Worm (Caenorhabditis elegans) whole organism, early embryonic: Measurements from ENCODE around the gene srh-79.

ENCODE experiments used
- B0310.2 ChIP-seq: sonication (generic microtip); optimal IDR thresholded peaks from 2 replicates; lab custom pipeline; 2016; ENCODE audit warnings: mild to moderate bottlenecking, missing genetic modification characterization, missing compliant biosample characterization
- F13C5.2 ChIP-seq: sonication (generic microtip); optimal IDR thresholded peaks from 2 replicates; lab custom pipeline; 2017; ENCODE audit warnings: mild to moderate bottlenecking, missing genetic modification characterization, inconsistent platforms, missing compliant biosample characterization
- aly-1 ChIP-seq: sonication (generic microtip); optimal IDR thresholded peaks from 2 replicates; lab custom pipeline; 2016; ENCODE audit warnings: missing genetic modification characterization, missing compliant biosample characterization
- ama-1 ChIP-seq: fragments of 150-350 bp; optimal IDR thresholded peaks from 2 replicates; lab custom pipeline; 2014
- ceh-13 ChIP-seq: fragments of 200-800 bp; sonication (Bioruptor generic); optimal IDR thresholded peaks from 2 replicates; lab custom pipeline; 2018; ENCODE audit warnings: mild to moderate bottlenecking, missing genetic modification characterization, missing compliant biosample characterization
- ceh-36 ChIP-seq: sonication (generic microtip); optimal IDR thresholded peaks from 2 replicates; lab custom pipeline; 2016; ENCODE audit warnings: missing genetic modification characterization, inconsistent platforms, missing compliant biosample characterization
- ets-7 ChIP-seq: sonication (generic microtip); optimal IDR thresholded peaks from 2 replicates; lab custom pipeline; 2016; ENCODE audit warnings: missing genotype, missing genetic modification characterization, missing compliant biosample characterization
- flt-1 ChIP-seq: fragments of 200-800 bp; sonication (Bioruptor generic); IDR thresholded peaks from 2 replicates; pipeline ENCODE4 v1.3.6; 2022; ENCODE audit warnings: missing genetic modification characterization, missing compliant biosample characterization
- hmbx-1 ChIP-seq: sonication (generic microtip); optimal IDR thresholded peaks from 2 replicates; lab custom pipeline; 2016; ENCODE audit warnings: mild to moderate bottlenecking, missing genetic modification characterization, missing compliant biosample characterization
- hmg-4 ChIP-seq: fragments of 200-800 bp; sonication (Bioruptor generic); optimal IDR thresholded peaks from 2 replicates; lab custom pipeline; 2018; ENCODE audit warnings: mild to moderate bottlenecking, missing genetic modification characterization, missing compliant biosample characterization
- hnd-1 ChIP-seq: sonication (generic microtip); optimal IDR thresholded peaks from 2 replicates; lab custom pipeline; 2016; ENCODE audit warnings: missing genetic modification characterization, missing compliant biosample characterization
- pes-1 ChIP-seq: fragments of 200-800 bp; sonication (Bioruptor generic); IDR thresholded peaks from 2 replicates; pipeline ENCODE4 v1.3.6; 2022; ENCODE audit warnings: missing genetic modification reagents, missing genetic modification characterization, missing compliant biosample characterization
- scrt-1 ChIP-seq: fragments of 200-800 bp; sonication (Bioruptor generic); IDR thresholded peaks from 2 replicates; pipeline ENCODE4 v1.3.6; 2022; ENCODE audit warnings: missing genetic modification characterization, missing compliant biosample characterization
- sea-1 ChIP-seq: fragments of 200-800 bp; sonication (Bioruptor generic); conservative IDR thresholded peaks from 2 replicates; pipeline ENCODE4 v1.3.6; 2022; ENCODE audit warnings: missing genetic modification characterization, missing compliant biosample characterization
- tbx-11 ChIP-seq: fragments of 200-800 bp; sonication (Bioruptor generic); IDR thresholded peaks from 2 replicates; pipeline ENCODE4 v1.3.6; 2022; ENCODE audit warnings: missing genetic modification characterization, missing compliant biosample characterization
- tbx-37 ChIP-seq: fragments of 200-800 bp; sonication (Bioruptor generic); conservative IDR thresholded peaks from 2 replicates; pipeline ENCODE4 v1.3.6; 2022; ENCODE audit warnings: missing genetic modification reagents, missing genetic modification characterization, missing compliant biosample characterization
- tra-4 ChIP-seq: sonication (generic microtip); optimal IDR thresholded peaks from 2 replicates; lab custom pipeline; 2017; ENCODE audit warnings: missing genetic modification characterization, missing compliant biosample characterization

srh-79 gene

DNA sequence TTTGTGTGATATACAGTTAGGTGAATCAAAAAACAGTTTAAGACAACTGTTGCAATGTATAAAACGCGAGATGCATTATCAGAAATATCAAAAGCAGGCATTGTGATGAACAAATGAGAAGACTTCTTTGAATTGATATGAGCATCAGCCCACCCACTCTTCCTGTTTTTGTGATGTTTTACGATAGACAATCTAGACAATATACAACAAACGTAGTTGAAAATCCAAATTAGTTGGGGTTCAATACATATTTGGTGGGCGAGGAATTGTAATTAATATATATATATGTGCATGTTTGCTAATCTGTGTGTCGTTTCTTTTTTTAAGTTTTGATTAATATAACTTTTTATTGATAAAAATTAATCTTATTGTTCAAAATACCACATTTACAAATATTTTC is 24.7 kb upstream of the srh-79 start, which contains the start of gene str-28:
Gene str-28 (minus strand): TSS at position 101 of the 400 bp plus-strand sequence.
- TF ChIP-seq tbx-11 (GFP tag; lab: Robert Waterston, UW), result no peak
- TF ChIP-seq scrt-1 (GFP tag; lab: Robert Waterston, UW), result no peak
- TF ChIP-seq hmbx-1, result no peak
- TF ChIP-seq hnd-1, result no peak
- TF ChIP-seq tbx-37, result no peak
- TF ChIP-seq ama-1 (lab: Kevin White, UChicago), result no peak
- no peak for TF ChIP-seq tra-4 (tag; lab: Kevin White, UChicago)
- TF ChIP-seq ceh-13, result no peak

DNA sequence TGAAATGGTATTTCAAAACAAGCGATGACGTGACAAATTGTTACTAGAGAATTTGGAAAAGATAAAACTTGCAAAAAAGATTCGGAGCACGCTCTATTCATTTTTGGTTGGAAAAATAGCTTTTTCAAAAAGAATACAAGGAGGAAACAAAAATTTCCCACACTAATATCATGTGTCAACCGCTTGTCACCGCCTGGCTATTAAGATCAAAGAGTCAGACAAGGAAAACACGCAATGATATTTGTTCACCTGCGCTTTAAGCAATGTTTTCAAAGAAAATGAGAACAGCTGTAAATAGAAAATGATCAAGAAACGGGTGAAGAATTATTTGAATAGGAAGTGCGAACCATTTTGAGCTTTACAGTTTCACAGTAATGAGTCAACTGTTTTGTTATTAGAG is 20.8 kb upstream of the srh-79 start, which contains the start of gene srh-125:
Gene srh-125 (minus strand): TSS at position 101 of the 400 bp plus-strand sequence.
- no peak for TF ChIP-seq B0310.2 (tag; lab: Kevin White, UChicago)

- TF ChIP-seq pes-1 (GFP tag; lab: Robert Waterston, UW) (no peak), F13C5.2 (no peak), flt-1 (GFP tag; lab: Robert Waterston, UW) (no peak), B0310.2 (tag; lab: Kevin White, UChicago) (no peak), tbx-11 (GFP tag; lab: Robert Waterston, UW) (no peak), hmbx-1 (no peak), hnd-1 (no peak), ceh-36 (tag; lab: Kevin White, UChicago) (no peak), ama-1 (lab: Kevin White, UChicago) (no peak), ceh-13 (no peak)
Observed at ce11 chrV:7478404-7478803, 19.1 kb upstream of the srh-79 start, which contains the start of gene str-190. TSS of gene str-190 (minus strand) at chrV:7478504.

DNA sequence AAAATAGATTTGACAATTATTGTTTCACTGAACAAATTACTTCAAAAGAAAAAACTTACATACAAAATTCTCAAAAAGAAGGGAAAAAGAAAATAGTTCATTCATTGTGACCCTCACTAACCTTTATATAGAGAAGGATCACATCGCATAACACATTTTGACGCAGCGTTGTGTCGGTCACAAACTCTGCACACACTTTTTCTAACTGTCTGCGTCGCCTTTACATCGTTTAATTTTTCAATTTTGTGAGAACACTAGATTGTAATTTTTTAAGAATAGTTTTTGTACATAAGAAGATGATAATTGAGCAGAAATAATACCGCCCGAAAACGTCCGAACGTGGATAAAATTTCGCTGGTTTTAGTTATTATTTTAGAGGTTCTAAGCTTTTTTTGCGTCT is 16.6 kb upstream of the srh-79 start, which contains the start of gene C18B10.6:
Gene C18B10.6 (minus strand): TSS at position 101 of the 400 bp plus-strand sequence.
- no peak for TF ChIP-seq hmbx-1
- TF ChIP-seq B0310.2 (tag; lab: Kevin White, UChicago), result no peak
- no peak for TF ChIP-seq sea-1 (GFP tag; lab: Robert Waterston, UW)
- no peak for TF ChIP-seq pes-1 (GFP tag; lab: Robert Waterston, UW)
- TF ChIP-seq hnd-1, result no peak
- TF ChIP-seq scrt-1 (GFP tag; lab: Robert Waterston, UW), result no peak
- TF ChIP-seq ama-1 (lab: Kevin White, UChicago), result no peak
- no peak for TF ChIP-seq ets-7 (tag; lab: Kevin White, UChicago)
- TF ChIP-seq hmg-4 (GFP tag; lab: Kevin White, UChicago), result no peak
- no peak for TF ChIP-seq flt-1 (GFP tag; lab: Robert Waterston, UW)
- TF ChIP-seq aly-1 (tag; lab: Kevin White, UChicago), result no peak
- no peak for TF ChIP-seq ceh-13
- no peak for TF ChIP-seq ceh-36 (tag; lab: Kevin White, UChicago)
- no peak for TF ChIP-seq tbx-11 (GFP tag; lab: Robert Waterston, UW)
- no peak for TF ChIP-seq tbx-37
- TF ChIP-seq F13C5.2, result no peak
- no peak for TF ChIP-seq tra-4 (tag; lab: Kevin White, UChicago)

DNA sequence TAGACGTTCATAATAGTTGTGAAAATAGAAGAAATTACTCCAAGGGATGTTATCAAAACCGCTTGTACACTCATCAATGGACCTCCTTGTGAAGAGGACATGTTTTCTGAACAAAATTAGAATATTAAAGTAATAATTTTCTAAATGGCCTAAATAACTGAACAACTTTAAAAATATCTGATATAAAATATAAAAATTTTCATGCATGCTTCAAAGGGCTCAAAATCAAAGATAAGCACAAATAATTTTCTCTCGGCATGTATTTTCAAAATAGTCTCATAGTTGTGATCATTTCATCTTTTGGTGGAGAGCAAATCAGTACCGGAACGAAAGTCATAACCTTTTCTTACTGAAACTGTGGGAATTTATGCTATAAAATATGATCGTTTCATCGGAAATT is 12.5 kb upstream of the srh-79 start, which contains the start of gene srbc-8:
Gene srbc-8 (minus strand): TSS at position 101 of the 400 bp plus-strand sequence.
- TF ChIP-seq F13C5.2, result no peak
- TF ChIP-seq aly-1 (tag; lab: Kevin White, UChicago), result no peak
- no peak for TF ChIP-seq hmg-4 (GFP tag; lab: Kevin White, UChicago)
- TF ChIP-seq hnd-1, result no peak
- TF ChIP-seq pes-1 (GFP tag; lab: Robert Waterston, UW), result no peak
- no peak for TF ChIP-seq ama-1 (lab: Kevin White, UChicago)
- TF ChIP-seq ceh-13, result no peak
- TF ChIP-seq sea-1 (GFP tag; lab: Robert Waterston, UW), result no peak
- no peak for TF ChIP-seq flt-1 (GFP tag; lab: Robert Waterston, UW)
- TF ChIP-seq B0310.2 (tag; lab: Kevin White, UChicago), result no peak
- TF ChIP-seq hmbx-1, result no peak
- no peak for TF ChIP-seq tbx-37

ce11 chrV:7487518-7487917 is 10.0 kb upstream of the srh-79 start, which contains the start of gene srbc-7:
TSS of gene srbc-7 (minus strand) at chrV:7487618.
- TF ChIP-seq tbx-11 (GFP tag; lab: Robert Waterston, UW) (no peak), B0310.2 (tag; lab: Kevin White, UChicago) (no peak), hmbx-1 (no peak), ama-1 (lab: Kevin White, UChicago) (no peak), tra-4 (tag; lab: Kevin White, UChicago) (no peak), ceh-13 (no peak), pes-1 (GFP tag; lab: Robert Waterston, UW) (no peak), sea-1 (GFP tag; lab: Robert Waterston, UW) (no peak), scrt-1 (GFP tag; lab: Robert Waterston, UW) (no peak)

DNA sequence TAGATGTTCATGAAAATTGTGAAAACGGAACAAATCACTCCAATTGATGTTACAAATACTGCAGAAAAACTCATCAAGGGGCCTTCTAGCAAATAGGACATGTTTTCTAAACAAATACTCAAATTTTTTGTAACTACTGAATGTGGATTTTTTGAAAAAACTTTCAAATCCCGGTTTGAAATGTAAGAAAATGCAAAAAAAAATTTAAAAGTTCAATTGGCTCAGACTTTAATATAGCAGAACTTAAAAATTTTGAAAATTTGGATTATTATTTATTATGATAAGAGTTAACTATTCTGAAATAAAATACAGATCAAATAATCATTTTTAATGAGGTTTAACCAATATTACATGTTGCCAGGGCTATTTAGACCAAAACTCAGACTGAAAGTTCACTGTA is 7.2 kb upstream of the srh-79 start, which contains the start of gene srbc-9:
Gene srbc-9 (minus strand): TSS at position 101 of the 400 bp plus-strand sequence.
- TF ChIP-seq sea-1 (GFP tag; lab: Robert Waterston, UW) (no peak), pes-1 (GFP tag; lab: Robert Waterston, UW) (no peak), tbx-37 (no peak), tra-4 (tag; lab: Kevin White, UChicago) (no peak), B0310.2 (tag; lab: Kevin White, UChicago) (no peak), aly-1 (tag; lab: Kevin White, UChicago) (no peak), ets-7 (tag; lab: Kevin White, UChicago) (no peak)

DNA sequence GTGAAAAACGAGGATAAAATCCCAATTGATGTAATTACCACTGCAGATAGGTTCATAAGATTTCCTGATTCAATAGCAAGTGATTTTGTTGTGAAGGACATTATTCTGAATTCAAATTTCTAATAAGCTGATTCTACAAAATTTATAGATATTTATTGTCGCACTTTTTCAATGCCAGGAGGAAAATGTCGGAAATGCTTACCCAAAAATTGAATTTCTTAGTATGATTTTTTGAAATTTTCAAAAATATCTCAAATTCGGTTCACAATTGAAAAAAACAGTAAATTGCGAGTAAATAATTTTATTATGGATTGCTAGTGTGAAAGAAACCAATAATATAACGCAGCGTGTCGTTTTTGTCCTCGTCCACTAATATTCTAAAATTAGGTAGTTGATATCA is 4.6 kb upstream of the srh-79 start, which contains the start of gene srbc-10:
Gene srbc-10 (minus strand): TSS at position 101 of the 400 bp plus-strand sequence.
- no peak for TF ChIP-seq aly-1 (tag; lab: Kevin White, UChicago)
- TF ChIP-seq hnd-1, result no peak
